Worm (Caenorhabditis elegans) whole organism, L2 larva: ENCODE data around the gene C34C12.1.

Source experiments
- R02D3.7 ChIP-seq: fragments of 150-350 bp; optimal IDR thresholded peaks from 2 replicates; lab custom pipeline; 2014; ENCODE audit warnings: missing biosample characterization, missing genetic modification characterization
- nhr-10 ChIP-seq: sonication (generic microtip); optimal IDR thresholded peaks from 2 replicates; lab custom pipeline; 2017; ENCODE audit warnings: missing biosample characterization, missing genetic modification characterization
- nhr-129 ChIP-seq: fragments of 150-350 bp; optimal IDR thresholded peaks from 2 replicates; lab custom pipeline; 2014; ENCODE audit warnings: missing biosample characterization, missing genetic modification characterization
- nhr-237 ChIP-seq: fragments of 150-350 bp; optimal IDR thresholded peaks from 2 replicates; lab custom pipeline; 2014; ENCODE audit warnings: missing biosample characterization, missing genetic modification characterization
- nhr-77 ChIP-seq: fragments of 150-350 bp; optimal IDR thresholded peaks from 2 replicates; lab custom pipeline; 2014; ENCODE audit warnings: missing biosample characterization, missing genetic modification characterization
- skn-1 ChIP-seq: sonication (generic microtip); optimal IDR thresholded peaks from 2 replicates; lab custom pipeline; 2017; ENCODE audit warnings: missing biosample characterization, missing genetic modification characterization
- unc-62 ChIP-seq: fragments of 150-350 bp; optimal IDR thresholded peaks from 2 replicates; lab custom pipeline; 2014; ENCODE audit warnings: missing biosample characterization, missing genetic modification reagents, missing genetic modification characterization
- ztf-4 ChIP-seq: fragments of 150-350 bp; optimal IDR thresholded peaks from 2 replicates; lab custom pipeline; 2014; ENCODE audit warnings: missing biosample characterization, missing genetic modification characterization

DNA sequence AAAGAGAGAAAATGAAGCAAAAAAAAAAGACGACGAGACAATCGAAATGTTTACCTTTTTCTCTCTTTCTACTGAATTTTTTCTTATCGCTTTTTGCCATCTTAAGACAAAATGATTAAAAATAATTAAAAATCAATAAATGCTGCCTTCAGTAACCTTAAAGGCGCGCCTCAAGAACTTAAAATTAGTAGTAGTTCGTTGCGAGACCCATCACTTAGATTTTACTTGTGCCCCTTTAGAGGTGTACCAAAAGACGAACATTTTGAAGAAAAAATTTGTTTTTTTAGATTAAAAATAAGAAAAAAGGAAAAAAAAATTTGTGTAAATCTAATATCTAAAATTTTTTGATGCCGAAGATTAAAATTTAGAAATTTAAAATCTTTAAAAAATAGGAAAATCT, 16.8 kb downstream of the C34C12.1 start:
- TF ChIP-seq nhr-10 (tag; lab: Kevin White, UChicago) (no peak), skn-1 (tag; lab: Kevin White, UChicago) (no peak), unc-62 (no peak), R02D3.7 (tag; lab: Kevin White, UChicago) (no peak), nhr-129 (tag; lab: Kevin White, UChicago) (no peak), nhr-77 (tag; lab: Kevin White, UChicago) (no peak), nhr-237 (no peak), ztf-4 (tag; lab: Kevin White, UChicago) (no peak)
